Fruit fly (Drosophila melanogaster): ENCODE data around the gene CG17666.

DNA sequence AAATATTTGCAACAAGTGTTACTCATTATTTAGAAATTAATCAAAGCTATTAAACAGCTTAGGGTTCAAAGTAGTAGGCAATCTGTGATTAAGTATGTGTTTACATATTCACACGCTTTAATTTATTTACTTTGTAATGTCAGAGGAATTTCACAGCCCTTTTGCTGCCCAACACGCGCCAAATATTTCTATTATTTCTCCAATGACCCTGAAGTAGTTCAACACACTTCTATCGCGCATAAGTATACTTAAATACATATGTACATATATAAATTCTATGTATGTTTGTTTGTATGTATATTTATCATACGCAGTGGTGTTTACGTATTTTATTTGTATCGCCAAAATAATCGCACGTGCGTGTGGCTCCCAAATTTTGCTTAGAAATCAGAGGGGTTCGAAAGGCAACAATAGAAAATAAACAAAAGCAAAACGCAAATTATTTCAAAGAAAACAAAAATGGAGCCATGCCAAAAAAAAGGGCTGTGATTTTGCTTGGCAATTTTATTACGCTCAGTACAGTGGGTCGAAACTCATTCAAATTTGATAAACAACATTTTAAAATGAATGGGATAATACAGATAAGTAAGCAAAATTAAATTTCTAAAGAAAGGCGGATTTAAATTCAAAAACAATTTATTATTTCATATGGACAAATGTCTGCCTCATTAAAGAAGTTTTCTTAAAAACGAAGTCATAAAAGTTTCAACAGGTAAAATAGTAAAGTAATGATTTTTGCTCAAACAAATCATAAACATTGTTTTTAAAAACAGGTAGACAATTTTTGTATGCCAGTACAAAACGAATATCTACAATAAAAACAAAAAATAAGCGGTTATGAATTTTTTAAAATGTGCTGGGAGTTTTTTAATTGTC is 22.3 kb downstream of the CG17666 start:
- TF ChIP-seq Clk (GFP tag; optimal IDR thresholded peaks at IDR 0.05), result no peak
- TF ChIP-seq bab1 (GFP tag; optimal IDR thresholded peaks at IDR 0.05), result no peak
- peak; percentile 18 for TF ChIP-seq CG14711 (tag; optimal IDR thresholded peaks at IDR 0.05)
